Worm (Caenorhabditis elegans) whole organism, late embryonic: ENCODE data around the gene ZK1248.15.

Source experiments
- F13H6.1 ChIP-seq: sonication (generic microtip); optimal IDR thresholded peaks from 2 replicates; lab custom pipeline; 2016; ENCODE audit warnings: missing genetic modification characterization, missing compliant biosample characterization
- Y22D7AL.16 ChIP-seq: sonication (generic microtip); optimal IDR thresholded peaks from 2 replicates; lab custom pipeline; 2016; ENCODE audit warnings: missing genetic modification characterization, missing compliant biosample characterization
- ahr-1 ChIP-seq: sonication (generic microtip); optimal IDR thresholded peaks from 2 replicates; lab custom pipeline; 2016; ENCODE audit warnings: missing genetic modification characterization, missing compliant biosample characterization
- ama-1 ChIP-seq: fragments of 150-350 bp; optimal IDR thresholded peaks from 2 replicates; lab custom pipeline; 2014
- ceh-14 ChIP-seq: sonication (generic microtip); optimal IDR thresholded peaks from 2 replicates; lab custom pipeline; 2016; ENCODE audit warnings: missing genotype, missing genetic modification characterization, missing compliant biosample characterization
- ceh-18 ChIP-seq: sonication (generic microtip); optimal IDR thresholded peaks from 2 replicates; lab custom pipeline; 2016; ENCODE audit warnings: missing genetic modification characterization, missing compliant biosample characterization
- ceh-19 ChIP-seq: fragments of 200-800 bp; sonication (Bioruptor generic); optimal IDR thresholded peaks from 2 replicates; lab custom pipeline; 2018; ENCODE audit warnings: mild to moderate bottlenecking, missing genetic modification characterization, missing compliant biosample characterization
- ceh-22 ChIP-seq: sonication (generic microtip); optimal IDR thresholded peaks from 2 replicates; lab custom pipeline; 2017; ENCODE audit warnings: missing biosample characterization, missing genetic modification characterization
- ceh-30 ChIP-seq: fragments of 150-350 bp; optimal IDR thresholded peaks from 2 replicates; lab custom pipeline; 2014; ENCODE audit warnings: missing biosample characterization, missing genetic modification characterization
- ceh-34 ChIP-seq: sonication (generic microtip); optimal IDR thresholded peaks from 2 replicates; lab custom pipeline; 2016; ENCODE audit warnings: mild to moderate bottlenecking, missing genetic modification characterization, missing compliant biosample characterization
- ceh-45 ChIP-seq: fragments of 200-800 bp; sonication (Bioruptor generic); IDR thresholded peaks from 2 replicates; pipeline ENCODE4 v1.3.6; 2022; ENCODE audit warnings: missing genetic modification reagents, missing genetic modification characterization, missing compliant biosample characterization
- ceh-48 ChIP-seq: sonication (generic microtip); optimal IDR thresholded peaks from 2 replicates; lab custom pipeline; 2016; ENCODE audit warnings: missing genetic modification characterization, inconsistent platforms, missing compliant biosample characterization
- ceh-6 ChIP-seq: fragments of 200-800 bp; sonication (Bioruptor generic); optimal IDR thresholded peaks from 2 replicates; lab custom pipeline; 2018; ENCODE audit warnings: mild to moderate bottlenecking, missing genetic modification characterization, missing compliant biosample characterization
- ceh-9 ChIP-seq: sonication (generic microtip); optimal IDR thresholded peaks from 2 replicates; lab custom pipeline; 2016; ENCODE audit warnings: mild to moderate bottlenecking, missing genetic modification characterization, inconsistent platforms, missing compliant biosample characterization
- che-1 ChIP-seq: sonication (generic microtip); optimal IDR thresholded peaks from 2 replicates; lab custom pipeline; 2016; ENCODE audit warnings: mild to moderate bottlenecking, missing genetic modification characterization, missing compliant biosample characterization
- elt-4 ChIP-seq: sonication (generic microtip); optimal IDR thresholded peaks from 2 replicates; lab custom pipeline; 2016; ENCODE audit warnings: missing genetic modification characterization, missing compliant biosample characterization
- fkh-6 ChIP-seq: sonication (generic microtip); optimal IDR thresholded peaks from 2 replicates; lab custom pipeline; 2016; ENCODE audit warnings: missing genetic modification characterization, missing compliant biosample characterization
- gmeb-2 ChIP-seq: sonication (generic microtip); optimal IDR thresholded peaks from 2 replicates; lab custom pipeline; 2016; ENCODE audit warnings: missing genetic modification characterization, inconsistent platforms, missing compliant biosample characterization
- hlh-13 ChIP-seq: fragments of 200-800 bp; sonication (Bioruptor generic); optimal IDR thresholded peaks from 2 replicates; lab custom pipeline; 2018; ENCODE audit warnings: mild to moderate bottlenecking, missing genetic modification characterization, missing compliant biosample characterization
- hlh-15 ChIP-seq: sonication (generic microtip); optimal IDR thresholded peaks from 2 replicates; lab custom pipeline; 2016; ENCODE audit warnings: missing genetic modification characterization, missing compliant biosample characterization
- hlh-30 ChIP-seq: sonication (generic microtip); optimal IDR thresholded peaks from 2 replicates; lab custom pipeline; 2017; ENCODE audit warnings: antibody characterized with exemption, missing genetic modification characterization, missing compliant biosample characterization; ENCODE audit not compliant: insufficient read depth
- hlh-8 ChIP-seq: sonication (generic microtip); optimal IDR thresholded peaks from 2 replicates; lab custom pipeline; 2016; ENCODE audit warnings: missing genotype, missing genetic modification characterization, missing compliant biosample characterization
- lin-11 ChIP-seq: fragments of 200-800 bp; sonication (Bioruptor generic); optimal IDR thresholded peaks from 2 replicates; lab custom pipeline; 2018; ENCODE audit warnings: mild to moderate bottlenecking, missing genetic modification characterization, missing compliant biosample characterization
- madf-2 ChIP-seq: sonication (generic microtip); optimal IDR thresholded peaks from 2 replicates; lab custom pipeline; 2017; ENCODE audit warnings: missing genetic modification characterization, missing compliant biosample characterization
- mec-3 ChIP-seq: sonication (generic microtip); optimal IDR thresholded peaks from 2 replicates; lab custom pipeline; 2016; ENCODE audit warnings: borderline replicate concordance, missing genetic modification characterization, missing compliant biosample characterization
- nhr-11 ChIP-seq: fragments of 150-350 bp; optimal IDR thresholded peaks from 2 replicates; lab custom pipeline; 2014; ENCODE audit warnings: missing biosample characterization, missing genetic modification characterization
- pat-9 ChIP-seq: fragments of 200-800 bp; sonication (Bioruptor generic); optimal IDR thresholded peaks from 2 replicates; lab custom pipeline; 2018; ENCODE audit warnings: mild to moderate bottlenecking, missing genetic modification characterization, moderate library complexity, missing compliant biosample characterization
- pha-2 ChIP-seq: sonication (generic microtip); optimal IDR thresholded peaks from 2 replicates; lab custom pipeline; 2017; ENCODE audit warnings: mild to moderate bottlenecking, missing genetic modification characterization, missing compliant biosample characterization
- pha-4 ChIP-seq: fragments of 150-350 bp; optimal IDR thresholded peaks from 2 replicates; lab custom pipeline; 2018; ENCODE audit warnings: missing biosample characterization, missing genetic modification reagents, missing genetic modification characterization
- ref-2 ChIP-seq: sonication (generic microtip); optimal IDR thresholded peaks from 2 replicates; lab custom pipeline; 2016; ENCODE audit warnings: missing genetic modification characterization, missing compliant biosample characterization
- sdc-2 ChIP-seq: sonication (generic microtip); optimal IDR thresholded peaks from 2 replicates; lab custom pipeline; 2016; ENCODE audit warnings: missing genotype, missing genetic modification characterization, missing compliant biosample characterization
- syd-9 ChIP-seq: sonication (generic microtip); optimal IDR thresholded peaks from 2 replicates; lab custom pipeline; 2016; ENCODE audit warnings: mild to moderate bottlenecking, missing genetic modification characterization, moderate library complexity, missing compliant biosample characterization
- tbx-2 ChIP-seq: sonication (generic microtip); optimal IDR thresholded peaks from 2 replicates; lab custom pipeline; 2016; ENCODE audit warnings: missing genetic modification characterization, missing compliant biosample characterization
- tbx-7 ChIP-seq: sonication (generic microtip); optimal IDR thresholded peaks from 2 replicates; lab custom pipeline; 2016; ENCODE audit warnings: missing genotype, missing genetic modification characterization, missing compliant biosample characterization
- ttx-3 ChIP-seq: sonication (generic microtip); optimal IDR thresholded peaks from 2 replicates; lab custom pipeline; 2016; ENCODE audit warnings: missing genetic modification reagents, missing genetic modification characterization, missing compliant biosample characterization
- unc-86 ChIP-seq: sonication (generic microtip); optimal IDR thresholded peaks from 2 replicates; lab custom pipeline; 2016; ENCODE audit warnings: missing genetic modification characterization, missing compliant biosample characterization
- ztf-16 ChIP-seq: sonication (generic microtip); optimal IDR thresholded peaks from 2 replicates; lab custom pipeline; 2017; ENCODE audit warnings: missing genetic modification characterization, missing compliant biosample characterization

The ZK1248.15 gene

DNA sequence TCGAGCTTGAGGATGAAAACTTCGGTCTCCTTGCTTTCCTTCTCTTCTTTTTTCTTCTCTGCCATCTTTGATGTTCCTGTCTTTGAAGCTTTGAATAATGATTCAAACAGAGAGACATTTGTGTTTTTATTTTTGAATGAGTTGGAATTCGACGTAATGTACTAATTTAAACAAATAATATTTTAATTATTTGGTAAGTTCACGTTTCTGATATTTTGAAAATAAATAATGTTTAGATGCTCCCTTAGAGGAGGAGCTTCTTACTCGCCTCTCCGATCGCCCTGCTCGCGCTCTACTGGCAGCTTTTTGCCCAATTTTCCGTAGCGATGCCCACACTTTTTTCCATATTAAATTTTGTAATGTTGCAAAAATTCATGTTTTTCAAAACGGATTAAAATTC, 37.3 kb downstream of the ZK1248.15 start, which contains the start of the genes K05F1.9 and K05F1.1:
TSS of gene K05F1.9 (minus strand) at position 101 of the 400 bp plus-strand sequence.
TSS of gene K05F1.1 (plus strand) at position 308 of the 400 bp plus-strand sequence.
- no peak for TF ChIP-seq pha-4
- TF ChIP-seq hlh-8 (tag; lab: Kevin White, UChicago): no peak
- TF ChIP-seq lin-11 (tag; lab: Kevin White, UChicago): no peak
- no peak for TF ChIP-seq tbx-7 (tag; lab: Kevin White, UChicago)
- no peak for TF ChIP-seq che-1 (tag; lab: Kevin White, UChicago)

DNA sequence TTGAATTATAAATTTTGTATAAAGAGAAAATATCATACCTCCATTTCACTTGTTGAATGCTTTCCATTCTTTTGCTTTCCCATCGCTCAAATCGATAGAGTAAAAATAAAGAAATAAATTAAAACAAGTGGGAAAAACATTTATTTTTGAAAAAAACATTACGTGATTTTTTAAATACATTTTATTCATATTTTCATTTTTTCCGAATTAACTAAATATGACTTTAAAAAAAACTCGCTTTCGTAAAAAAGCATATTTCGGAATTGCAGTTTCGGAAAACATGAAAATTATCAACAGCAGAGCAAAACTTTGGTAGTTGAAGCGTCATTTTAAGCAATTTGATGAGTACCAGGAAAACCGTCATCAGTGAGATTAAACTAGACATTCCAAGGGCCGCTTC, 38.8 kb downstream of the ZK1248.15 start, which contains the start of gene K05F1.8:
TSS of gene K05F1.8 (minus strand) at position 101 of the 400 bp plus-strand sequence.
- no peak for TF ChIP-seq Y22D7AL.16 (tag; lab: Kevin White, UChicago)
- no peak for TF ChIP-seq nhr-11 (tag; lab: Kevin White, UChicago)
- TF ChIP-seq sdc-2 (tag; lab: Kevin White, UChicago): no peak
- TF ChIP-seq ref-2 (tag; lab: Kevin White, UChicago): no peak
- no peak for TF ChIP-seq ceh-45
- TF ChIP-seq pat-9 (tag; lab: Kevin White, UChicago): no peak
- no peak for TF ChIP-seq ceh-34 (tag; lab: Kevin White, UChicago)
- TF ChIP-seq hlh-8 (tag; lab: Kevin White, UChicago): no peak
- TF ChIP-seq hlh-30: no peak
- no peak for TF ChIP-seq ceh-9 (tag; lab: Kevin White, UChicago)
- TF ChIP-seq ceh-6: no peak
- no peak for TF ChIP-seq F13H6.1 (tag; lab: Kevin White, UChicago)
- TF ChIP-seq ama-1 (lab: Kevin White, UChicago): no peak
- TF ChIP-seq madf-2 (tag; lab: Kevin White, UChicago): no peak
- TF ChIP-seq ttx-3 (tag; lab: Kevin White, UChicago): no peak
- TF ChIP-seq ahr-1: no peak

DNA sequence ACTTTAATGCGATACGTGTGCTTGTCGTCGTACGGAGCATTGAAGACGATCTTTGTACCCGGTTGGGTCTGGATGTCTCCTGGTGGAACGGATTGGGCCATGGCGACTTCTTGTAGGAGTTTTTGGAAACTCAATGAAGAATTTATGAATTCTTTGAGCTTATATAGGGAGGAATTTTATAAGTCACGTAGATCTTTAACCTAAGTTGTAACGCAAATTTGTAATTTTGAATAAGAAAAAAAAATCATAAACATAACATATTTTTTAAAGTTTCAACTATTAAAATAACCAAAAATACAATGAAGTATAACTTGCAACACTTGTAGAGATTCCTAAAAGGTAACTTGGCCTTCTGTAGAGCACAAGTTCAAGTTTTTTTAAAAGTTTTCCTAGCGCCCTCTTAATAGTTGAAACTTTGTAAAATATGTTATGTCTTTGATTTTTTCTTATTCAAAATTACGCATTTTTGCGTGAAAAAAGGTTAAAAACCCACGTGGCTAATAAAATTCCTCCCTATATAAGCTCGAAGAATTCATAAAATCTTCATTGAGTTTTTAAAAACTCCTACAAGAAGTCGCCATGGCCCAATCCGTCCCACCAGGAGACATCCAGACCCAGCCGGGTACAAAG, 40.9 kb downstream of the ZK1248.15 start, which contains the start of the genes msp-63 and msp-142:
TSS of gene msp-63 (minus strand) at position 101 of the 630 bp plus-strand sequence.
TSS of gene msp-142 (plus strand) at position 580 of the 630 bp plus-strand sequence.
- no peak for TF ChIP-seq sdc-2 (tag; lab: Kevin White, UChicago)
- no peak for TF ChIP-seq mec-3 (tag; lab: Kevin White, UChicago)
- no peak for TF ChIP-seq tbx-2 (tag; lab: Kevin White, UChicago)
- no peak for TF ChIP-seq ceh-22
- TF ChIP-seq fkh-6: no peak
- no peak for TF ChIP-seq ceh-19
- no peak for TF ChIP-seq ztf-16 (tag; lab: Kevin White, UChicago)
- no peak for TF ChIP-seq gmeb-2 (tag; lab: Kevin White, UChicago)
- no peak for TF ChIP-seq syd-9 (tag; lab: Kevin White, UChicago)
- TF ChIP-seq ceh-9 (tag; lab: Kevin White, UChicago): no peak
- no peak for TF ChIP-seq hlh-8 (tag; lab: Kevin White, UChicago)
- TF ChIP-seq unc-86: no peak

DNA sequence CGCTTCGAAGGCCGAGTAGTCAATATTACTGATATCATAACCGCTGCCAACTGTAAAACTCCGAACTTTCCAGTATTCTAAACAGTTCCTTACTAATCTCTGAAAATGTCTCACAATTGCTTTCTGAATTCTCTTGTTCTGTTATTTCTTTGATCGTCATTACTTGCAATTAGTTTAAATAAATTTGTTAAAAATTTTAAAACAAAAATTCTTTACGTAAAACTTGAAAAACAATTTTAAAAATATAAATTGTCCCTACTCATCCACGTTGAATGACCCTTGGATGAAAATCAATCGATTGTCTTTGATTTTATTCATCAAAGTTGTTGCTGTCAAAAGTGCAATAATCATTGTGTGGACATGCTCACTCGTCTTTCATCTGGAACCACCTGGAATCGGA, 44.2 kb downstream of the ZK1248.15 start, which contains the start of gene acdh-8:
TSS of gene acdh-8 (plus strand) at position 301 of the 400 bp plus-strand sequence.
- TF ChIP-seq hlh-30: no peak
- no peak for TF ChIP-seq ceh-30 (tag; lab: Kevin White, UChicago)
- no peak for TF ChIP-seq ceh-14
- TF ChIP-seq elt-4 (tag; lab: Kevin White, UChicago): no peak
- TF ChIP-seq ceh-34 (tag; lab: Kevin White, UChicago): no peak
- no peak for TF ChIP-seq hlh-15
- TF ChIP-seq ceh-18 (tag; lab: Kevin White, UChicago): no peak
- TF ChIP-seq syd-9 (tag; lab: Kevin White, UChicago): no peak
- TF ChIP-seq ceh-48 (tag; lab: Kevin White, UChicago): no peak
- no peak for TF ChIP-seq unc-86
- TF ChIP-seq pha-2 (tag; lab: Kevin White, UChicago): no peak
- no peak for TF ChIP-seq hlh-13 (GFP tag; lab: Kevin White, UChicago)
